Worm (Caenorhabditis elegans) whole organism, L4 larva: ENCODE measurements around the gene molo-1.

ENCODE experiments used
- D1046.2 ChIP-seq: fragments of 200-800 bp; sonication (Bioruptor generic); IDR thresholded peaks from 2 replicates; pipeline ENCODE4 v1.3.6; 2022; ENCODE audit warnings: missing genetic modification characterization, missing compliant biosample characterization
- F10B5.3 ChIP-seq: sonication (generic microtip); optimal IDR thresholded peaks from 2 replicates; lab custom pipeline; 2016; ENCODE audit warnings: mild to moderate bottlenecking, missing genetic modification characterization, missing compliant biosample characterization
- F37D6.2 ChIP-seq: sonication (generic microtip); optimal IDR thresholded peaks from 2 replicates; lab custom pipeline; 2016; ENCODE audit warnings: mild to moderate bottlenecking, missing genetic modification characterization, missing compliant biosample characterization
- T20F7.1 ChIP-seq: fragments of 200-800 bp; sonication (Bioruptor generic); optimal IDR thresholded peaks from 2 replicates; lab custom pipeline; 2018; ENCODE audit warnings: mild to moderate bottlenecking, missing genetic modification characterization, missing compliant biosample characterization
- T26A8.4 ChIP-seq: fragments of 200-800 bp; sonication (Bioruptor generic); IDR thresholded peaks from 2 replicates; pipeline ENCODE4 v1.3.6; 2022; ENCODE audit warnings: missing genetic modification characterization, missing compliant biosample characterization
- Y48G9A.11 ChIP-seq: fragments of 200-800 bp; sonication (Bioruptor generic); IDR thresholded peaks from 2 replicates; pipeline ENCODE4 v1.3.6; 2022; ENCODE audit warnings: missing genetic modification reagents, missing genetic modification characterization, missing compliant biosample characterization
- ZK546.5 ChIP-seq, 2 experiments: sonication (generic microtip); optimal IDR thresholded peaks; 2 replicates each; lab custom pipeline; 2017; ENCODE audit warnings: missing biosample characterization in 2 of 2, missing genetic modification characterization in 2 of 2
- aha-1 ChIP-seq: fragments of 150-350 bp; peaks from one replicate; lab custom pipeline; 2014; ENCODE audit warnings: missing biosample characterization, missing genetic modification characterization
- ceh-44 ChIP-seq: fragments of 200-800 bp; sonication (Bioruptor generic); IDR thresholded peaks from 2 replicates; pipeline ENCODE4 v1.3.6; 2022; ENCODE audit warnings: missing genetic modification reagents, missing genetic modification characterization, missing compliant biosample characterization
- ceh-62 ChIP-seq: sonication (generic microtip); optimal IDR thresholded peaks from 2 replicates; lab custom pipeline; 2017; ENCODE audit warnings: missing biosample characterization, missing genetic modification characterization
- ces-1 ChIP-seq: fragments of 150-350 bp; sonication (generic microtip); optimal IDR thresholded peaks from 4 replicates; lab custom pipeline; 2014; ENCODE audit warnings: missing biosample characterization, missing genetic modification reagents, missing genetic modification characterization
- ctbp-1 ChIP-seq: fragments of 200-800 bp; sonication (Bioruptor generic); IDR thresholded peaks from 2 replicates; pipeline ENCODE4 v1.3.6; 2022; ENCODE audit warnings: missing genetic modification reagents, missing genetic modification characterization, missing compliant biosample characterization
- daf-19 ChIP-seq: fragments of 200-800 bp; sonication (Bioruptor generic); conservative IDR thresholded peaks from 2 replicates; pipeline ENCODE4 v1.3.6; 2022; ENCODE audit warnings: missing genetic modification characterization, missing compliant biosample characterization
- dpl-1 ChIP-seq: fragments of 150-350 bp; optimal IDR thresholded peaks from 2 replicates; lab custom pipeline; 2014; ENCODE audit warnings: missing biosample characterization, missing genetic modification reagents, missing genetic modification characterization
- duxl-1 ChIP-seq: sonication (generic microtip); optimal IDR thresholded peaks from 2 replicates; lab custom pipeline; 2016; ENCODE audit warnings: mild to moderate bottlenecking, missing genetic modification characterization, moderate library complexity, missing compliant biosample characterization; ENCODE audit not compliant: poor library complexity
- dve-1 ChIP-seq: sonication (generic microtip); optimal IDR thresholded peaks from 2 replicates; lab custom pipeline; 2017; ENCODE audit warnings: antibody characterized with exemption, mild to moderate bottlenecking, missing genetic modification characterization, missing compliant biosample characterization; ENCODE audit not compliant: insufficient read depth
- egl-43 ChIP-seq: fragments of 200-800 bp; sonication (Bioruptor generic); IDR thresholded peaks from 2 replicates; pipeline ENCODE4 v1.3.6; 2022; ENCODE audit warnings: missing genetic modification reagents, missing genetic modification characterization, missing compliant biosample characterization
- fos-1 ChIP-seq: fragments of 150-350 bp; optimal IDR thresholded peaks from 2 replicates; lab custom pipeline; 2014; ENCODE audit warnings: missing biosample characterization, missing genetic modification characterization
- gei-8 ChIP-seq: fragments of 200-800 bp; sonication (Bioruptor generic); optimal IDR thresholded peaks from 2 replicates; lab custom pipeline; 2018; ENCODE audit warnings: mild to moderate bottlenecking, missing genetic modification characterization, missing compliant biosample characterization
- lim-7 ChIP-seq: fragments of 200-800 bp; sonication (Bioruptor generic); IDR thresholded peaks from 2 replicates; pipeline ENCODE4 v1.3.6; 2022; ENCODE audit warnings: missing genetic modification characterization, missing compliant biosample characterization
- lin-1 ChIP-seq: fragments of 200-800 bp; sonication (Bioruptor generic); IDR thresholded peaks from 2 replicates; pipeline ENCODE4 v1.3.6; 2022; ENCODE audit warnings: missing genetic modification reagents, missing genetic modification characterization, missing compliant biosample characterization
- lin-29 ChIP-seq: fragments of 200-800 bp; sonication (Bioruptor generic); IDR thresholded peaks from 2 replicates; pipeline ENCODE4 v1.3.6; 2022; ENCODE audit warnings: missing genetic modification reagents, missing genetic modification characterization, missing compliant biosample characterization
- lin-39 ChIP-seq: fragments of 150-350 bp; optimal IDR thresholded peaks from 2 replicates; lab custom pipeline; 2014; ENCODE audit warnings: missing biosample characterization, missing genetic modification reagents, missing genetic modification characterization
- mdt-29 ChIP-seq: fragments of 200-800 bp; sonication (Bioruptor generic); IDR thresholded peaks from 2 replicates; pipeline ENCODE4 v1.3.6; 2022; ENCODE audit warnings: missing genetic modification reagents, missing genetic modification characterization, missing compliant biosample characterization
- mep-1 ChIP-seq: fragments of 150-350 bp; sonication (generic microtip); optimal IDR thresholded peaks from 3 replicates; lab custom pipeline; 2014; ENCODE audit warnings: missing biosample characterization, missing genetic modification characterization
- nhr-11 ChIP-seq: fragments of 150-350 bp; optimal IDR thresholded peaks from 2 replicates; lab custom pipeline; 2014; ENCODE audit warnings: missing biosample characterization, missing genetic modification characterization
- nhr-111 ChIP-seq: fragments of 200-800 bp; sonication (Bioruptor generic); optimal IDR thresholded peaks from 2 replicates; lab custom pipeline; 2018; ENCODE audit warnings: mild to moderate bottlenecking, missing genetic modification characterization, missing compliant biosample characterization
- nhr-237 ChIP-seq: sonication (generic microtip); optimal IDR thresholded peaks from 2 replicates; lab custom pipeline; 2017; ENCODE audit warnings: missing biosample characterization, missing genetic modification characterization
- nhr-25 ChIP-seq: sonication (generic microtip); optimal IDR thresholded peaks from 2 replicates; lab custom pipeline; 2017; ENCODE audit warnings: missing genetic modification characterization, mild to moderate bottlenecking, missing compliant biosample characterization, antibody characterized with exemption, moderate library complexity, borderline replicate concordance; ENCODE audit not compliant: insufficient read depth
- nhr-28 ChIP-seq: fragments of 150-350 bp; optimal IDR thresholded peaks from 2 replicates; lab custom pipeline; 2014; ENCODE audit warnings: missing biosample characterization, missing genetic modification characterization
- nhr-41 ChIP-seq: fragments of 200-800 bp; sonication (Bioruptor generic); IDR thresholded peaks from 2 replicates; pipeline ENCODE4 v1.3.6; 2022; ENCODE audit warnings: missing genetic modification reagents, missing genetic modification characterization, missing compliant biosample characterization
- nhr-42 ChIP-seq: fragments of 200-800 bp; sonication (Bioruptor generic); IDR thresholded peaks from 2 replicates; pipeline ENCODE4 v1.3.6; 2022; ENCODE audit warnings: missing genetic modification characterization, missing compliant biosample characterization
- nhr-6 ChIP-seq: fragments of 150-350 bp; optimal IDR thresholded peaks from 2 replicates; lab custom pipeline; 2014; ENCODE audit warnings: missing biosample characterization, missing genetic modification characterization
- nhr-77 ChIP-seq: fragments of 150-350 bp; optimal IDR thresholded peaks from 2 replicates; lab custom pipeline; 2014; ENCODE audit warnings: missing biosample characterization, missing genetic modification characterization
- pha-4 ChIP-seq, 2 experiments: fragments of 150-350 bp in 1 of 2; fragments of 200-800 bp in 1 of 2; sonication (Bioruptor generic) in 1 of 2; IDR thresholded peaks in 1 of 2; optimal IDR thresholded peaks in 1 of 2; 2 replicates each; pipeline versions ENCODE4 v1.3.6 to Lab custom; 2014 to 2022; ENCODE audit warnings: missing genetic modification characterization in 2 of 2, missing genetic modification reagents in 2 of 2, missing biosample characterization in 1 of 2, missing compliant biosample characterization in 1 of 2
- php-3 ChIP-seq: fragments of 200-800 bp; sonication (Bioruptor generic); IDR thresholded peaks from 2 replicates; pipeline ENCODE4 v1.3.6; 2022; ENCODE audit warnings: missing genetic modification reagents, missing genetic modification characterization, missing compliant biosample characterization
- rbr-2 ChIP-seq: sonication (generic microtip); optimal IDR thresholded peaks from 2 replicates; lab custom pipeline; 2016; ENCODE audit warnings: missing genotype, missing genetic modification characterization, missing compliant biosample characterization
- skn-1 ChIP-seq: fragments of 150-350 bp; optimal IDR thresholded peaks from 2 replicates; lab custom pipeline; 2014; ENCODE audit warnings: missing biosample characterization, missing genetic modification characterization
- snpc-1.2 ChIP-seq: fragments of 200-800 bp; sonication (Bioruptor generic); IDR thresholded peaks from 2 replicates; pipeline ENCODE4 v1.3.6; 2022; ENCODE audit warnings: missing genetic modification reagents, missing genetic modification characterization, missing compliant biosample characterization
- spr-1 ChIP-seq: sonication (generic microtip); optimal IDR thresholded peaks from 2 replicates; lab custom pipeline; 2016; ENCODE audit warnings: mild to moderate bottlenecking, missing genetic modification characterization, missing compliant biosample characterization
- unc-62 ChIP-seq, 3 experiments: fragments of 150-350 bp in 1 of 3; sonication (generic microtip); optimal IDR thresholded peaks in 2 of 3; peaks in 1 of 3; 1 replicate in 1 of 3; 2 replicates in 2 of 3; lab custom pipeline; 2014 to 2017; ENCODE audit warnings: missing biosample characterization in 3 of 3, missing genetic modification characterization in 3 of 3, missing genetic modification reagents in 3 of 3, missing genotype in 1 of 3
- vab-7 ChIP-seq: fragments of 200-800 bp; sonication (Bioruptor generic); IDR thresholded peaks from 2 replicates; pipeline ENCODE4 v1.3.6; 2022; ENCODE audit warnings: missing genetic modification reagents, missing genetic modification characterization, missing compliant biosample characterization
- zag-1 ChIP-seq: fragments of 150-350 bp; optimal IDR thresholded peaks from 2 replicates; lab custom pipeline; 2014; ENCODE audit warnings: missing biosample characterization, missing genetic modification characterization
- zfp-3 ChIP-seq: fragments of 200-800 bp; sonication (Bioruptor generic); conservative IDR thresholded peaks from 2 replicates; pipeline ENCODE4 v1.3.6; 2022; ENCODE audit warnings: missing genetic modification reagents, missing genetic modification characterization, missing compliant biosample characterization
- zip-2 ChIP-seq: fragments of 150-350 bp; optimal IDR thresholded peaks from 2 replicates; lab custom pipeline; 2014; ENCODE audit warnings: missing biosample characterization, missing genetic modification characterization
- ztf-7 ChIP-seq: fragments of 150-350 bp; optimal IDR thresholded peaks from 2 replicates; lab custom pipeline; 2014; ENCODE audit warnings: missing biosample characterization, missing genetic modification characterization

The molo-1 gene

DNA sequence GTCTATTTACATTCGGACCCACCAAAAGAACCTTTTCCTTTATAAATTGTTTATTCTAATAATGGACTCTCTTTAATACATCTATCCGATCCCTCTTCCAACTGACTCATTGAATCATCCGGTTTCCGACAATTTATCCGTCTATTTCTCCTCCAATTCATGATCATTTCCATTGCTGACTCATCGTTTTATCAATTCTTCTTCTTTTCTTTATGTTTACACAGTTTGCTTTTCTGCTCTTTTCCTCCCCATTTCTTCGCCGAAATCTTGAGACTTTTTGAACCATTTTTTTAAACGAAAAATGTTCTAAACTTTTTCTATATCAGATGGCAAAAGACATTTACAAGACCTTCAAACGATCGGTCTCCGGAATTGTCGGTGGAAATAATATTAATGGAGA is 21.7 kb downstream of the molo-1 start, which contains the start of gene ced-6:
ced-6 (plus strand) TSS at position 327 of the 400 bp plus-strand sequence.
- TF ChIP-seq dve-1 (tag; lab: Kevin White, UChicago) = peak; percentile 9
- TF ChIP-seq aha-1 (tag; lab: Kevin White, UChicago) = peak; percentile 81
- no peak for TF ChIP-seq fos-1 (tag; lab: Kevin White, UChicago)

DNA sequence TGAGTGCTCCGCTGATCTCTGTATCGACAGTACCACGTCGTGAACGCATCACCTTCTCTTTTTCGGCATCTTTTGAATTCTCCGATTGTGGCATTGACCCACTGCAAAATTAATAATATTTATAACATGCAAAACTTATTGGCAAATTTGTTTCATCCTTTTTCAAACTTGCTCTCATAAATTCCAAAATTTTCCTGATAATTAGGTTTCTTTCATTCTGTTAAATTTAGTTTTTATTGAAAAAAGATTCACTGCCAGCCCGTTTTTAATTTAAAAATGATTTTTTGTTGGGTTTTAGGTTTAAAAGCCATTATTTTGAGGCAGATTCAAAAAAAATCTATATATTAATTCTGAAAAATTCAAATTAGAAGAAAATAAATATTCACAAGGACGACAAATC is 26.2 kb downstream of the molo-1 start, which contains the start of gene wdr-37:
wdr-37 (minus strand) TSS at position 101 of the 400 bp plus-strand sequence.
- TF ChIP-seq mep-1 (peak; percentile 12), nhr-42 (GFP tag; lab: Robert Waterston, UW) (no peak)
- TF ChIP-seq, all 104 proteins: peak for 1

DNA sequence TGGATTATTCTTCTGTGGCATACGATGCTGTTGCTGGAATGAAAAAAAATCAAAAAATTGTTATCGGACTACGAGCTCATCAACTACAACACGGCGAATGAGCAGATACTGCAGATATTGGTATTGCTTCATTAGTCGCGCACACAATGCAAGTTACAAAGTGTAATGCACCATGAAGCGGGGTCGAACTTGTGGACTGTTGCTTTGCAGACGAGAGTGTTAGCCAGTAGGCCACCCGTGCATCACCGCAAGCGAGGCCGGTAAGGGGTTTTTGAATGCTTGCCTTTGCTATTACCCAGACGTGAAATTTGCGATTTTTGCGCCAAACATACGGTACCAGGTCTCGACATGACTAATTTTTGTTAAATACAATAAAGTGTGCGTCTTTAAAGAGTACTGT is 28.2 kb downstream of the molo-1 start:
- TF ChIP-seq ctbp-1 (GFP tag; lab: Robert Waterston, UW) (peak; percentile 85), nhr-6 (tag; lab: Kevin White, UChicago) (peak; percentile 58), Y48G9A.11 (GFP tag; lab: Robert Waterston, UW) (peak; percentile 86), nhr-11 (tag; lab: Kevin White, UChicago) (peak; percentile 37), zag-1 (tag; lab: Kevin White, UChicago) (no peak), daf-19 (peak; percentile 42; the same call in 1 of the 2 replicates), ztf-7 (tag; lab: Kevin White, UChicago) (peak; percentile 79), unc-62 (GFP tag; optimal IDR thresholded peaks at IDR 0.05 in 1 of 2; lab: Kevin White, UChicago) (no peak), unc-62 (tag; optimal IDR thresholded peaks at IDR 0.05; lab: Kevin White, UChicago) (no peak), nhr-111 (GFP tag; lab: Kevin White, UChicago) (peak; percentile 83), lim-7 (GFP tag; lab: Robert Waterston, UW) (peak; percentile 96), vab-7 (GFP tag; lab: Robert Waterston, UW) (peak; percentile 87), nhr-42 (GFP tag; lab: Robert Waterston, UW) (peak; percentile 88), T20F7.1 (GFP tag; lab: Kevin White, UChicago) (no peak), rbr-2 (peak; percentile 76), nhr-41 (peak; percentile 73; the same call in 1 of the 2 replicates), nhr-77 (tag; lab: Kevin White, UChicago) (peak; percentile 49), lin-29 (GFP tag; lab: Robert Waterston, UW) (0 out of 2 replicates have a peak, but pooled peaks have one; percentile 45), T26A8.4 (peak; percentile 90), zfp-3 (GFP tag; lab: Robert Waterston, UW) (0 out of 2 replicates have a peak, but pooled peaks have one; percentile 62), duxl-1 (tag; lab: Kevin White, UChicago) (peak; percentile 91), gei-8 (GFP tag; lab: Kevin White, UChicago) (peak; percentile 80), php-3 (GFP tag; lab: Robert Waterston, UW) (peak; percentile 64; the same call in 1 of the 2 replicates), D1046.2 (peak; percentile 82; the same call in 1 of the 2 replicates), ces-1 (no peak), lin-1 (GFP tag; lab: Robert Waterston, UW) (peak; percentile 90), dpl-1 (GFP tag; lab: Kevin White, UChicago) (peak; percentile 54), lin-39 (tag; lab: Kevin White, UChicago) (no peak), mep-1 (peak; percentile 86), F10B5.3 (tag; lab: Kevin White, UChicago) (peak; percentile 71), nhr-237 (tag; lab: Kevin White, UChicago) (no peak), nhr-28 (peak; percentile 59), snpc-1.2 (GFP tag; lab: Robert Waterston, UW) (peak; percentile 88), ceh-44 (GFP tag; lab: Robert Waterston, UW) (no peak), skn-1 (no peak), spr-1 (tag; lab: Kevin White, UChicago) (peak; percentile 37), ceh-62 (tag; lab: Kevin White, UChicago) (no peak), zip-2 (tag; lab: Kevin White, UChicago) (no peak), F37D6.2 (tag; lab: Kevin White, UChicago) (peak; percentile 31), egl-43 (GFP tag; lab: Robert Waterston, UW) (peak; percentile 94), ZK546.5 (tag; optimal IDR thresholded peaks at IDR 0.05; lab: Kevin White, UChicago) (no peak), mdt-29 (GFP tag; lab: Robert Waterston, UW) (peak; percentile 75; the same call in 1 of the 2 replicates), pha-4 (GFP tag; IDR thresholded peaks at IDR 0.05; lab: Robert Waterston, UW) (peak; percentile 94), pha-4 (tag; optimal IDR thresholded peaks at IDR 0.05; lab: Kevin White, UChicago) (no peak), nhr-25 (tag; lab: Kevin White, UChicago) (peak; percentile 64)
